Worm (Caenorhabditis elegans): ENCODE results near the gene spv-1.
A peak's percentile ranks its signal among the peaks of the same experiment; 100 is the strongest.
"Not testable (repeated sequence)": the region's sequence is repeated elsewhere in the genome, so short reads cannot be mapped to it uniquely, and the experiment has no call there.

ce11 chrII:7883163-7883562 is 45.3 kb downstream of the spv-1 start:
- TF ChIP-seq tbx-11 (GFP tag; IDR thresholded peaks at IDR 0.05): peak; percentile 64
- not testable (repeated sequence) for TF ChIP-seq ama-1 (optimal IDR thresholded peaks at IDR 0.05); scrt-1 (GFP tag; IDR thresholded peaks at IDR 0.05); flt-1 (GFP tag; IDR thresholded peaks at IDR 0.05); ets-7 (tag; optimal IDR thresholded peaks at IDR 0.05); pes-1 (GFP tag; IDR thresholded peaks at IDR 0.05); tbx-37 (GFP tag; conservative IDR thresholded peaks at IDR 0.05)
- 0 out of 2 replicates have a peak, but pooled peaks have one; percentile 43 for TF ChIP-seq sea-1 (GFP tag; conservative IDR thresholded peaks at IDR 0.05)

All from whole organism, early embryonic.